Worm (Caenorhabditis elegans) whole organism, L4 larva: ENCODE measurements around the gene R04E5.7.
A peak's percentile ranks its signal among the peaks of the same experiment; 100 is the strongest.

ENCODE experiments used
- F49E8.2 ChIP-seq: sonication (generic microtip); optimal IDR thresholded peaks from 2 replicates; lab custom pipeline; 2016; ENCODE audit warnings: missing compliant biosample characterization, mild to moderate bottlenecking, missing genetic modification characterization, borderline replicate concordance
- T20F7.1 ChIP-seq: fragments of 200-800 bp; sonication (Bioruptor generic); optimal IDR thresholded peaks from 2 replicates; lab custom pipeline; 2018; ENCODE audit warnings: mild to moderate bottlenecking, missing genetic modification characterization, missing compliant biosample characterization
- Y105C5A.15 ChIP-seq: fragments of 200-800 bp; sonication (Bioruptor generic); IDR thresholded peaks from 2 replicates; pipeline ENCODE4 v1.3.6; 2022; ENCODE audit warnings: missing genetic modification characterization, missing compliant biosample characterization
- Y48G9A.11 ChIP-seq: fragments of 200-800 bp; sonication (Bioruptor generic); IDR thresholded peaks from 2 replicates; pipeline ENCODE4 v1.3.6; 2022; ENCODE audit warnings: missing genetic modification reagents, missing genetic modification characterization, missing compliant biosample characterization
- ZK337.2 ChIP-seq: fragments of 200-800 bp; sonication (Bioruptor generic); IDR thresholded peaks from 2 replicates; pipeline ENCODE4 v1.3.6; 2022; ENCODE audit warnings: missing genetic modification reagents, missing genetic modification characterization, missing compliant biosample characterization
- aha-1 ChIP-seq: fragments of 150-350 bp; peaks from one replicate; lab custom pipeline; 2014; ENCODE audit warnings: missing biosample characterization, missing genetic modification characterization
- ama-1 ChIP-seq: fragments of 150-350 bp; optimal IDR thresholded peaks from 2 replicates; lab custom pipeline; 2014; ENCODE audit warnings: inconsistent platforms, mixed read lengths
- arid-1 ChIP-seq: fragments of 200-800 bp; sonication (Bioruptor generic); conservative IDR thresholded peaks from 2 replicates; pipeline ENCODE4 v1.3.6; 2022; ENCODE audit warnings: missing genetic modification reagents, missing genetic modification characterization, missing compliant biosample characterization
- ceh-62 ChIP-seq: sonication (generic microtip); optimal IDR thresholded peaks from 2 replicates; lab custom pipeline; 2017; ENCODE audit warnings: missing biosample characterization, missing genetic modification characterization
- ces-1 ChIP-seq: fragments of 150-350 bp; sonication (generic microtip); optimal IDR thresholded peaks from 4 replicates; lab custom pipeline; 2014; ENCODE audit warnings: missing biosample characterization, missing genetic modification reagents, missing genetic modification characterization
- cey-2 ChIP-seq: sonication (generic microtip); optimal IDR thresholded peaks from 3 replicates; lab custom pipeline; 2017; ENCODE audit warnings: missing genetic modification characterization, mild to moderate bottlenecking, missing compliant biosample characterization, antibody characterized with exemption, borderline replicate concordance; ENCODE audit not compliant: insufficient read depth
- ctbp-1 ChIP-seq: fragments of 200-800 bp; sonication (Bioruptor generic); IDR thresholded peaks from 2 replicates; pipeline ENCODE4 v1.3.6; 2022; ENCODE audit warnings: missing genetic modification reagents, missing genetic modification characterization, missing compliant biosample characterization
- daf-16 ChIP-seq, 3 experiments: sonication (generic microtip); optimal IDR thresholded peaks; 2 replicates each; lab custom pipeline; 2016 to 2017; ENCODE audit warnings: missing genetic modification characterization in 3 of 3, missing genetic modification reagents in 3 of 3, mild to moderate bottlenecking in 2 of 3, missing compliant biosample characterization in 2 of 3, missing biosample characterization in 1 of 3, moderate library complexity in 1 of 3
- daf-19 ChIP-seq: fragments of 200-800 bp; sonication (Bioruptor generic); conservative IDR thresholded peaks from 2 replicates; pipeline ENCODE4 v1.3.6; 2022; ENCODE audit warnings: missing genetic modification characterization, missing compliant biosample characterization
- daf-8 ChIP-seq: fragments of 200-800 bp; sonication (Bioruptor generic); IDR thresholded peaks from 2 replicates; pipeline ENCODE4 v1.3.6; 2022; ENCODE audit warnings: missing genetic modification characterization, missing compliant biosample characterization
- dmd-6 ChIP-seq: fragments of 200-800 bp; sonication (Bioruptor generic); IDR thresholded peaks from 2 replicates; pipeline ENCODE4 v1.3.6; 2022; ENCODE audit warnings: missing genetic modification reagents, missing genetic modification characterization, missing compliant biosample characterization
- dmd-8 ChIP-seq: fragments of 200-800 bp; sonication (Bioruptor generic); IDR thresholded peaks from 2 replicates; pipeline ENCODE4 v1.3.6; 2022; ENCODE audit warnings: missing genetic modification characterization, missing compliant biosample characterization
- fkh-10 ChIP-seq: fragments of 150-350 bp; optimal IDR thresholded peaks from 2 replicates; lab custom pipeline; 2014; ENCODE audit warnings: missing biosample characterization, missing genetic modification reagents, missing genetic modification characterization
- fos-1 ChIP-seq: fragments of 150-350 bp; optimal IDR thresholded peaks from 2 replicates; lab custom pipeline; 2014; ENCODE audit warnings: missing biosample characterization, missing genetic modification characterization
- gei-8 ChIP-seq: fragments of 200-800 bp; sonication (Bioruptor generic); optimal IDR thresholded peaks from 2 replicates; lab custom pipeline; 2018; ENCODE audit warnings: mild to moderate bottlenecking, missing genetic modification characterization, missing compliant biosample characterization
- hif-1 ChIP-seq, 2 experiments: sonication (generic microtip); optimal IDR thresholded peaks; 2 replicates each; lab custom pipeline; 2016 to 2017; ENCODE audit warnings: missing compliant biosample characterization in 2 of 2, missing genetic modification characterization in 2 of 2, missing genetic modification reagents in 2 of 2, missing genotype in 2 of 2, mild to moderate bottlenecking in 1 of 2
- hlh-11 ChIP-seq: fragments of 200-800 bp; sonication (Bioruptor generic); optimal IDR thresholded peaks from 2 replicates; lab custom pipeline; 2018; ENCODE audit warnings: mild to moderate bottlenecking, missing genetic modification characterization, missing compliant biosample characterization
- hmg-1.1 ChIP-seq: fragments of 200-800 bp; sonication (Bioruptor generic); IDR thresholded peaks from 2 replicates; pipeline ENCODE4 v1.3.6; 2022; ENCODE audit warnings: missing genetic modification reagents, missing genetic modification characterization, missing compliant biosample characterization
- jun-1 ChIP-seq: fragments of 150-350 bp; optimal IDR thresholded peaks from 2 replicates; lab custom pipeline; 2014; ENCODE audit warnings: missing biosample characterization, missing genetic modification reagents, missing genetic modification characterization
- lim-7 ChIP-seq: fragments of 200-800 bp; sonication (Bioruptor generic); IDR thresholded peaks from 2 replicates; pipeline ENCODE4 v1.3.6; 2022; ENCODE audit warnings: missing genetic modification characterization, missing compliant biosample characterization
- lin-39 ChIP-seq: fragments of 150-350 bp; optimal IDR thresholded peaks from 2 replicates; lab custom pipeline; 2014; ENCODE audit warnings: missing biosample characterization, missing genetic modification reagents, missing genetic modification characterization
- lir-3 ChIP-seq: sonication (generic microtip); optimal IDR thresholded peaks from 2 replicates; lab custom pipeline; 2016; ENCODE audit warnings: mild to moderate bottlenecking, missing genetic modification characterization, missing compliant biosample characterization
- lsy-2 ChIP-seq, 2 experiments: fragments of 150-350 bp in 1 of 2; sonication (generic microtip) in 1 of 2; optimal IDR thresholded peaks; 2 replicates each; lab custom pipeline; 2014 to 2017; ENCODE audit warnings: missing biosample characterization in 2 of 2, missing genetic modification characterization in 2 of 2
- mdl-1 ChIP-seq, 2 experiments: fragments of 150-350 bp in 1 of 2; sonication (generic microtip) in 1 of 2; optimal IDR thresholded peaks; 2 replicates each; lab custom pipeline; 2014 to 2017; ENCODE audit warnings: missing biosample characterization in 2 of 2, missing genetic modification characterization in 2 of 2
- mdt-29 ChIP-seq: fragments of 200-800 bp; sonication (Bioruptor generic); IDR thresholded peaks from 2 replicates; pipeline ENCODE4 v1.3.6; 2022; ENCODE audit warnings: missing genetic modification reagents, missing genetic modification characterization, missing compliant biosample characterization
- mxl-3 ChIP-seq: fragments of 200-800 bp; sonication (Bioruptor generic); optimal IDR thresholded peaks from 2 replicates; lab custom pipeline; 2018; ENCODE audit warnings: mild to moderate bottlenecking, missing genetic modification characterization, missing compliant biosample characterization
- nhr-111 ChIP-seq: fragments of 200-800 bp; sonication (Bioruptor generic); optimal IDR thresholded peaks from 2 replicates; lab custom pipeline; 2018; ENCODE audit warnings: mild to moderate bottlenecking, missing genetic modification characterization, missing compliant biosample characterization
- nhr-25 ChIP-seq: sonication (generic microtip); optimal IDR thresholded peaks from 2 replicates; lab custom pipeline; 2017; ENCODE audit warnings: missing genetic modification characterization, mild to moderate bottlenecking, missing compliant biosample characterization, antibody characterized with exemption, moderate library complexity, borderline replicate concordance; ENCODE audit not compliant: insufficient read depth
- nhr-6 ChIP-seq: fragments of 150-350 bp; optimal IDR thresholded peaks from 2 replicates; lab custom pipeline; 2014; ENCODE audit warnings: missing biosample characterization, missing genetic modification characterization
- pqm-1 ChIP-seq: sonication (generic microtip); optimal IDR thresholded peaks from 2 replicates; lab custom pipeline; 2017; ENCODE audit warnings: missing biosample characterization, missing genetic modification characterization
- set-16 ChIP-seq: fragments of 200-800 bp; sonication (Bioruptor generic); IDR thresholded peaks from 2 replicates; pipeline ENCODE4 v1.3.6; 2022; ENCODE audit warnings: missing genetic modification reagents, missing genetic modification characterization, missing compliant biosample characterization
- snpc-1.2 ChIP-seq: fragments of 200-800 bp; sonication (Bioruptor generic); IDR thresholded peaks from 2 replicates; pipeline ENCODE4 v1.3.6; 2022; ENCODE audit warnings: missing genetic modification reagents, missing genetic modification characterization, missing compliant biosample characterization
- tag-97 ChIP-seq: fragments of 200-800 bp; sonication (Bioruptor generic); IDR thresholded peaks from 2 replicates; pipeline ENCODE4 v1.3.6; 2022; ENCODE audit warnings: missing genetic modification characterization, missing compliant biosample characterization
- unc-62 ChIP-seq, 3 experiments: fragments of 150-350 bp in 1 of 3; sonication (generic microtip); optimal IDR thresholded peaks in 2 of 3; peaks in 1 of 3; 1 replicate in 1 of 3; 2 replicates in 2 of 3; lab custom pipeline; 2014 to 2017; ENCODE audit warnings: missing biosample characterization in 3 of 3, missing genetic modification characterization in 3 of 3, missing genetic modification reagents in 3 of 3, missing genotype in 1 of 3
- ztf-7 ChIP-seq: fragments of 150-350 bp; optimal IDR thresholded peaks from 2 replicates; lab custom pipeline; 2014; ENCODE audit warnings: missing biosample characterization, missing genetic modification characterization

R04E5.7 gene

DNA sequence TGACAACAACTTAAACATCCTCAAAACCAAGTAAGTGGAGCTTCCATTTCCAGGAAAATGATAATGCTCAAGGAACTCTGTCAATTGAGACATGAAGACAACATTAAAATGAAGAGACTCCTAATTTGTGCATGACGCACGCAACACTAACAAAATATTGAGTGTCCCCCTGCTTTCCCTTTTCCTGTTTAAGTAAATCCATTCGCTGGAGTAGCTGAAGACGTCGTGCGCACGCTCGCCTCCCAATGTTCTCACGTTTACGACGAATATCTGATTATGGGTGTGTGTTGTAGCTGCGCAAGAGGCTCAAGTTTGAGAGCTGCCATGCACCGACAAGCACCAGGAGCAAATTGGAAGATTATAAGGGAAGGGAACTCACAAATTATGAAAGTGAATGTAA is 3.9 kb upstream of the R04E5.7 start:
- TF ChIP-seq ZK337.2 (GFP tag; lab: Robert Waterston, UW) (no peak), ces-1 (GFP tag; lab: Kevin White, UChicago) (peak; percentile 70), lsy-2 (tag; optimal IDR thresholded peaks at IDR 0.05; lab: Kevin White, UChicago) (peak in 1 of 2 experiments; percentile 39), lim-7 (GFP tag; lab: Robert Waterston, UW) (no peak), aha-1 (tag; lab: Kevin White, UChicago) (peak; percentile 80), unc-62 (GFP tag; optimal IDR thresholded peaks at IDR 0.05 in 1 of 2; lab: Kevin White, UChicago) (peak in 1 of 2 experiments; percentile 78), unc-62 (tag; optimal IDR thresholded peaks at IDR 0.05; lab: Kevin White, UChicago) (no peak), nhr-6 (no peak), ceh-62 (no peak), jun-1 (tag; lab: Kevin White, UChicago) (no peak), snpc-1.2 (GFP tag; lab: Robert Waterston, UW) (no peak), ctbp-1 (peak; percentile 70; the same call in 1 of the 2 replicates), lir-3 (tag; lab: Kevin White, UChicago) (no peak), fos-1 (tag; lab: Kevin White, UChicago) (no peak), ztf-7 (tag; lab: Kevin White, UChicago) (no peak), hif-1 (tag; optimal IDR thresholded peaks at IDR 0.05; lab: Kevin White, UChicago) (peak in 1 of 2 experiments; percentile 9), tag-97 (no peak), mdl-1 (tag; optimal IDR thresholded peaks at IDR 0.05; lab: Kevin White, UChicago) (no peak), T20F7.1 (GFP tag; lab: Kevin White, UChicago) (no peak), fkh-10 (GFP tag; lab: Kevin White, UChicago) (peak; percentile 79), daf-16 (GFP tag; optimal IDR thresholded peaks at IDR 0.05; lab: Kevin White, UChicago) (no peak), daf-16 (tag; optimal IDR thresholded peaks at IDR 0.05; lab: Kevin White, UChicago) (peak; percentile 9), nhr-25 (tag; lab: Kevin White, UChicago) (no peak), cey-2 (no peak), Y105C5A.15 (no peak), daf-8 (GFP tag; lab: Robert Waterston, UW) (no peak), daf-19 (GFP tag; lab: Robert Waterston, UW) (0 out of 2 replicates have a peak, but pooled peaks have one; percentile 10), mdt-29 (GFP tag; lab: Robert Waterston, UW) (no peak), arid-1 (GFP tag; lab: Robert Waterston, UW) (0 out of 2 replicates have a peak, but pooled peaks have one; percentile 13), pqm-1 (tag; lab: Kevin White, UChicago) (no peak), nhr-111 (GFP tag; lab: Kevin White, UChicago) (no peak), hlh-11 (tag; lab: Kevin White, UChicago) (peak; percentile 17), dmd-8 (GFP tag; lab: Robert Waterston, UW) (no peak), lin-39 (no peak), dmd-6 (GFP tag; lab: Robert Waterston, UW) (no peak), ama-1 (lab: Kevin White, UChicago) (no peak), F49E8.2 (tag; lab: Kevin White, UChicago) (no peak), mxl-3 (GFP tag; lab: Kevin White, UChicago) (no peak), set-16 (GFP tag; lab: Robert Waterston, UW) (0 out of 2 replicates have a peak, but pooled peaks have one; percentile 10), Y48G9A.11 (GFP tag; lab: Robert Waterston, UW) (no peak), hmg-1.1 (GFP tag; lab: Robert Waterston, UW) (0 out of 2 replicates have a peak, but pooled peaks have one; percentile 23)

ce11 chrX:8800355-8800754 is 3.3 kb upstream of the R04E5.7 start:
- TF ChIP-seq aha-1 (tag; lab: Kevin White, UChicago), result peak; percentile 91
- no peak for TF ChIP-seq gei-8 (GFP tag; lab: Kevin White, UChicago)
